Fruit fly (Drosophila melanogaster): ENCODE data around the gene CG5555.

Gene CG5555

DNA sequence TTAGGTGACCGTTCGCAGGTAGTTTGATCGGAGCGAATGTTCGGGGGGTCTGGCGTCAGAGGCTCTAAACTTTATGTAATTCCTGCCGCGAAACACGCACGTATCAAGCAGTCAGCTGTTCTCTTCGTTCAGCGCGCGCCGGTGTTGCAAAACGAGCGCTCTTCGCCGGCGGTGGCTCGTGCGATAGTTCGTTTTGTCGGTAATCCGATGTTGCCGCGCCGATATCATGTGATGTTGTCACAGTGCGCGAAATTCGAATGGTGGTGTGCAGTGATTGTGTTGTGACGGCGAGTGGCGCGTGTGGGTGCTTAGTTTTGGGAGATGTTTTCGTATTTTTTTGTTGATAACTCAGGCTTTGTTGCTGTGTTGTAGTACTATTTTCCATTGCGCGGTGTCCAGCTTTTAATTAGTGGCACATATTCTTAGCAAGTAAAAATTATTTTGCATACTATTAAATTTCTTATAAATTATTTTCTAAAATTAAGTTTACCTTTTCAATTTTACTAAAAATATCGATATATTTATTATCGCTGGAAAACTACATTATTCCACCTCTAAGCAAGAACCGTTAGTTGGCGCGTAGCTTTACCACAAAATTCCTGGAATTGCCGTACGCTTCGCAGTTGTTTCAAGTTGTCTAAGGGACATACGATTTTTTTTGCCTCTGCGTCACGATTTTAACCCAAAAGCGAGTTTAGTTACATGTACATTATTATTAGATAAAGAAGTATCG is 23.5 kb downstream of the CG5555 start, which contains the start of gene nanos (continued):
- TF ChIP-seq CG4617 (GFP tag; optimal IDR thresholded peaks at IDR 0.05; ENCODE audit: borderline replicate concordance) (peak; percentile 48), CG7357 (GFP tag; IDR thresholded peaks at IDR 0.05) (no peak), HLH54F (GFP tag; optimal IDR thresholded peaks at IDR 0.05) (peak; percentile 75), Blimp-1 (GFP tag; optimal IDR thresholded peaks at IDR 0.05) (peak; percentile 6), slbo (GFP tag; IDR thresholded peaks at IDR 0.05) (peak; percentile 86), CG1832 (GFP tag; optimal IDR thresholded peaks at IDR 0.05) (no peak), CG34422 (GFP tag; IDR thresholded peaks at IDR 0.05) (peak; percentile 84), org-1 (GFP tag; optimal IDR thresholded peaks at IDR 0.05) (no peak), Med (GFP tag) (peak; percentile 97), Hr51 (GFP tag; optimal IDR thresholded peaks at IDR 0.05) (peak; percentile 27 to 82), CG4854 (GFP tag; optimal IDR thresholded peaks at IDR 0.05) (no peak), sim (GFP tag; IDR thresholded peaks at IDR 0.05) (no peak), ham (GFP tag; IDR thresholded peaks at IDR 0.05) (0 out of 2 replicates have a peak, but pooled peaks have one; percentile 18), CG9876 (GFP tag; optimal IDR thresholded peaks at IDR 0.05) (peak; percentile 58), HHEX (GFP tag; optimal IDR thresholded peaks at IDR 0.05) (peak; percentile 39), gro (GFP tag; optimal IDR thresholded peaks at IDR 0.05) (peak; percentile 87), tx (GFP tag; optimal IDR thresholded peaks at IDR 0.05) (peak; percentile 55), Xbp1 (GFP tag; optimal IDR thresholded peaks at IDR 0.05) (peak; percentile 71), Hr78 (GFP tag; optimal IDR thresholded peaks at IDR 0.05) (peak in 1 of 2 experiments; percentile 57), CG1529 (GFP tag; optimal IDR thresholded peaks at IDR 0.05) (peak; percentile 35), Rx (GFP tag; IDR thresholded peaks at IDR 0.05) (peak; percentile 42; the same call in 1 of the 2 replicates), CG13624 (GFP tag; optimal IDR thresholded peaks at IDR 0.05) (peak; percentile 77), CG9215 (GFP tag; IDR thresholded peaks at IDR 0.05) (peak; percentile 59), al (GFP tag; IDR thresholded peaks at IDR 0.05) (peak; percentile 58), CG4424 (GFP tag; optimal IDR thresholded peaks at IDR 0.05) (peak; percentile 69), sob (GFP tag; IDR thresholded peaks at IDR 0.05) (peak; percentile 92), Camta (GFP tag; optimal IDR thresholded peaks at IDR 0.05) (peak; percentile 28), Sox102F (GFP tag; optimal IDR thresholded peaks at IDR 0.05) (no peak), Bteb2 (GFP tag; optimal IDR thresholded peaks at IDR 0.05) (peak; percentile 51), CG14014 (GFP tag; IDR thresholded peaks at IDR 0.05) (peak; percentile 49; the same call in 1 of the 2 replicates), CG2199 (GFP tag; IDR thresholded peaks at IDR 0.05) (no peak), Chrac-16 (GFP tag; optimal IDR thresholded peaks at IDR 0.05) (peak; percentile 45), Optix (GFP tag; IDR thresholded peaks at IDR 0.05) (peak; percentile 61; the same call in 2 of the 3 replicates), Hmr (GFP tag; optimal IDR thresholded peaks at IDR 0.05) (peak; percentile 76), NFAT (GFP tag; IDR thresholded peaks at IDR 0.05) (peak; percentile 86), dimm (GFP tag; IDR thresholded peaks at IDR 0.05) (no peak), pita (GFP tag; optimal IDR thresholded peaks at IDR 0.05) (no peak), gcm2 (GFP tag; optimal IDR thresholded peaks at IDR 0.05) (no peak), CG43689 (GFP tag; IDR thresholded peaks at IDR 0.05) (no peak), Gug (GFP tag; IDR thresholded peaks at IDR 0.05) (peak; percentile 81; the same call in 2 of the 4 replicates), CG10654 (GFP tag; optimal IDR thresholded peaks at IDR 0.05) (peak; percentile 18), wek (GFP tag; optimal IDR thresholded peaks at IDR 0.05) (peak; percentile 36), CG4328 (GFP tag; optimal IDR thresholded peaks at IDR 0.05) (no peak), E2f2 (GFP tag; IDR thresholded peaks at IDR 0.05) (peak; percentile 99), CG8359 (GFP tag; optimal IDR thresholded peaks at IDR 0.05; ENCODE audit: borderline replicate concordance) (no peak), nmo (GFP tag; optimal IDR thresholded peaks at IDR 0.05) (peak; percentile 63), her (GFP tag; optimal IDR thresholded peaks at IDR 0.05) (peak; percentile 83), vfl (GFP tag; optimal IDR thresholded peaks at IDR 0.05) (peak; percentile 59), so (GFP tag; IDR thresholded peaks at IDR 0.05) (0 out of 3 replicates have a peak, but pooled peaks have one; percentile 11), p53 (GFP tag; optimal IDR thresholded peaks at IDR 0.05) (peak; percentile 51)
